Fruit fly (Drosophila melanogaster) whole organism, embryonic: ENCODE data around the gene ETHR.

ENCODE experiments used
- Atf6 ChIP-seq: fragments of 200-800 bp; sonication (Bioruptor generic); IDR thresholded peaks from 2 replicates; pipeline ENCODE4 v1.3.6; 2022; ENCODE audit warnings: missing biosample characterization, missing genetic modification characterization
- C15 ChIP-seq: fragments of 200-800 bp; sonication (Bioruptor generic); IDR thresholded peaks from 3 replicates; pipeline ENCODE4 v1.3.6; 2022; ENCODE audit warnings: missing biosample characterization, missing genetic modification characterization
- CG12219 ChIP-seq: fragments of 200-800 bp; sonication (Bioruptor generic); optimal IDR thresholded peaks from 3 replicates; lab custom pipeline; 2018; ENCODE audit warnings: missing biosample characterization, mild to moderate bottlenecking, missing genetic modification characterization
- CG16779 ChIP-seq: fragments of 200-800 bp; sonication (Bioruptor generic); IDR thresholded peaks from 2 replicates; pipeline ENCODE4 v1.3.6; 2022; ENCODE audit warnings: missing biosample characterization, missing genetic modification characterization
- CG17328 ChIP-seq: fragments of 200-800 bp; sonication (Bioruptor generic); IDR thresholded peaks from 2 replicates; pipeline ENCODE4 v1.3.6; 2022; ENCODE audit warnings: missing biosample characterization, missing genetic modification characterization
- CG17359 ChIP-seq: fragments of 200-800 bp; sonication (Bioruptor generic); optimal IDR thresholded peaks from 3 replicates; lab custom pipeline; 2018; ENCODE audit warnings: missing biosample characterization, mild to moderate bottlenecking, missing genetic modification characterization, moderate library complexity
- CG17385 ChIP-seq: fragments of 200-800 bp; sonication (Bioruptor generic); optimal IDR thresholded peaks from 3 replicates; lab custom pipeline; 2018; ENCODE audit warnings: missing biosample characterization, mild to moderate bottlenecking, missing genetic modification characterization
- CG17568 ChIP-seq: fragments of 200-800 bp; sonication (Bioruptor generic); optimal IDR thresholded peaks from 2 replicates; lab custom pipeline; 2018; ENCODE audit warnings: missing biosample characterization, mild to moderate bottlenecking, missing genetic modification characterization, moderate library complexity
- CG17829 ChIP-seq: fragments of 200-800 bp; optimal IDR thresholded peaks from 2 replicates; lab custom pipeline; 2019; ENCODE audit warnings: missing biosample characterization, mild to moderate bottlenecking, missing genetic modification characterization, moderate library complexity
- CG18011 ChIP-seq: fragments of 200-800 bp; sonication (Bioruptor generic); optimal IDR thresholded peaks from 2 replicates; lab custom pipeline; 2017; ENCODE audit warnings: missing biosample characterization, missing genetic modification characterization, mild to moderate bottlenecking, moderate library complexity, missing genotype
- CG2120 ChIP-seq: fragments of 200-800 bp; sonication (Bioruptor generic); optimal IDR thresholded peaks from 3 replicates; lab custom pipeline; 2016; ENCODE audit warnings: missing biosample characterization, missing genetic modification characterization
- CG2678 ChIP-seq: fragments of 200-800 bp; sonication (Bioruptor generic); optimal IDR thresholded peaks from 3 replicates; lab custom pipeline; 2019; ENCODE audit warnings: missing biosample characterization, mild to moderate bottlenecking, missing genetic modification characterization, moderate library complexity
- CG5953 ChIP-seq: fragments of 200-800 bp; sonication (Bioruptor generic); IDR thresholded peaks from 2 replicates; pipeline ENCODE4 v1.3.6; 2022; ENCODE audit warnings: missing biosample characterization, missing genetic modification characterization
- CG7271 ChIP-seq: fragments of 200-800 bp; sonication (Bioruptor generic); optimal IDR thresholded peaks from 2 replicates; lab custom pipeline; 2018; ENCODE audit warnings: missing biosample characterization, mild to moderate bottlenecking, missing genetic modification characterization, moderate library complexity
- CG7745 ChIP-seq: fragments of 200-800 bp; sonication (Bioruptor generic); optimal IDR thresholded peaks from 2 replicates; lab custom pipeline; 2018; ENCODE audit warnings: missing biosample characterization, mild to moderate bottlenecking, missing genetic modification characterization, moderate library complexity
- CG7928 ChIP-seq: fragments of 200-800 bp; sonication (Bioruptor generic); optimal IDR thresholded peaks from 2 replicates; lab custom pipeline; 2017; ENCODE audit warnings: missing biosample characterization, mild to moderate bottlenecking, missing genetic modification characterization
- CG8290 ChIP-seq, 3 experiments: fragments of 200-800 bp; sonication (Bioruptor generic); optimal IDR thresholded peaks; 2 replicates each; lab custom pipeline; 2016 to 2019; ENCODE audit warnings: missing biosample characterization in 3 of 3, missing genetic modification characterization in 3 of 3, mild to moderate bottlenecking in 2 of 3, moderate library complexity in 1 of 3
- Camta ChIP-seq: fragments of 200-800 bp; sonication (Bioruptor generic); optimal IDR thresholded peaks from 2 replicates; lab custom pipeline; 2016; ENCODE audit warnings: missing biosample characterization, missing genetic modification characterization
- Dip2 ChIP-seq: fragments of 200-800 bp; sonication (Bioruptor generic); IDR thresholded peaks from 2 replicates; pipeline ENCODE4 v1.3.6; 2022; ENCODE audit warnings: missing biosample characterization, missing genetic modification characterization
- Ets65A ChIP-seq: fragments of 200-800 bp; sonication (Bioruptor generic); peaks from one replicate; lab custom pipeline; 2016; ENCODE audit warnings: missing biosample characterization, missing genetic modification characterization
- GATAe ChIP-seq: fragments of 200-800 bp; sonication (Bioruptor generic); conservative IDR thresholded peaks from 2 replicates; pipeline ENCODE4 v1.3.6; 2022; ENCODE audit warnings: missing biosample characterization, missing genetic modification characterization
- Hmx ChIP-seq: fragments of 200-800 bp; sonication (Bioruptor generic); optimal IDR thresholded peaks from 2 replicates; lab custom pipeline; 2016; ENCODE audit warnings: missing biosample characterization, missing genetic modification characterization
- Lpt ChIP-seq: fragments of >200 bp; optimal IDR thresholded peaks from 2 replicates; lab custom pipeline; 2018; ENCODE audit warnings: missing biosample characterization, missing genetic modification characterization
- MESR4 ChIP-seq: fragments of 200-800 bp; sonication (Bioruptor generic); optimal IDR thresholded peaks from 2 replicates; lab custom pipeline; 2018; ENCODE audit warnings: missing biosample characterization, mild to moderate bottlenecking, missing genetic modification characterization, moderate library complexity
- Mes4 ChIP-seq: fragments of 200-800 bp; sonication (Bioruptor generic); optimal IDR thresholded peaks from 2 replicates; lab custom pipeline; 2016; ENCODE audit warnings: missing biosample characterization, missing genetic modification characterization
- Mrtf ChIP-seq: fragments of 200-800 bp; sonication (Bioruptor generic); IDR thresholded peaks from 3 replicates; pipeline ENCODE4 v1.3.6; 2022; ENCODE audit warnings: missing biosample characterization, missing genetic modification characterization
- NC2α ChIP-seq: fragments of 200-800 bp; sonication (Bioruptor generic); optimal IDR thresholded peaks from 2 replicates; lab custom pipeline; 2016; ENCODE audit warnings: missing biosample characterization, missing genetic modification characterization
- Ptx1 ChIP-seq: fragments of 200-800 bp; sonication (Bioruptor generic); IDR thresholded peaks from 2 replicates; pipeline ENCODE4 v1.3.6; 2022; ENCODE audit warnings: missing biosample characterization, missing genetic modification characterization
- Rfx ChIP-seq: fragments of 200-800 bp; sonication (Bioruptor generic); IDR thresholded peaks from 2 replicates; pipeline ENCODE4 v1.3.6; 2022; ENCODE audit warnings: missing biosample characterization, missing genetic modification characterization
- amos ChIP-seq: fragments of 200-800 bp; sonication (Bioruptor generic); IDR thresholded peaks from 2 replicates; pipeline ENCODE4 v1.3.6; 2022; ENCODE audit warnings: missing biosample characterization, missing genetic modification characterization; ENCODE audit not compliant: partially characterized antibody
- ara ChIP-seq: fragments of 200-800 bp; sonication (Bioruptor generic); IDR thresholded peaks from 2 replicates; pipeline ENCODE4 v1.3.6; 2022; ENCODE audit warnings: missing biosample characterization, missing genetic modification characterization
- btn ChIP-seq: fragments of 200-800 bp; sonication (Bioruptor generic); optimal IDR thresholded peaks from 2 replicates; lab custom pipeline; 2016; ENCODE audit warnings: missing biosample characterization, missing genetic modification characterization
- chinmo ChIP-seq: fragments of 200-800 bp; sonication (Bioruptor generic); IDR thresholded peaks from 4 replicates; pipeline ENCODE4 v1.3.6; 2022; ENCODE audit warnings: missing biosample characterization, missing genetic modification characterization; ENCODE audit not compliant: partially characterized antibody
- croc ChIP-seq: fragments of 200-800 bp; sonication (Bioruptor generic); conservative IDR thresholded peaks from 3 replicates; pipeline ENCODE4 v1.3.6; 2022; ENCODE audit warnings: missing biosample characterization, missing genetic modification characterization
- dpn ChIP-seq, 2 experiments: fragments of 200-800 bp; sonication (Bioruptor generic); optimal IDR thresholded peaks; 3 replicates each; lab custom pipeline; 2016; ENCODE audit warnings: missing biosample characterization in 2 of 2, missing genetic modification characterization in 2 of 2
- en ChIP-seq: fragments of 200-800 bp; sonication (Bioruptor generic); optimal IDR thresholded peaks from 2 replicates; lab custom pipeline; 2016; ENCODE audit warnings: missing biosample characterization, missing genetic modification characterization
- fd102C ChIP-seq: fragments of 200-800 bp; sonication (Bioruptor generic); optimal IDR thresholded peaks from 2 replicates; lab custom pipeline; 2018; ENCODE audit warnings: missing biosample characterization, mild to moderate bottlenecking, missing genetic modification characterization, moderate library complexity
- fu2 ChIP-seq: fragments of 200-800 bp; sonication (Bioruptor generic); optimal IDR thresholded peaks from 2 replicates; lab custom pipeline; 2016; ENCODE audit warnings: missing biosample characterization, missing genetic modification characterization
- lmd ChIP-seq: fragments of 200-800 bp; sonication (Bioruptor generic); IDR thresholded peaks from 2 replicates; pipeline ENCODE4 v1.3.6; 2022; ENCODE audit warnings: missing biosample characterization, missing genetic modification characterization
- org-1 ChIP-seq: fragments of 200-800 bp; sonication (Bioruptor generic); optimal IDR thresholded peaks from 2 replicates; lab custom pipeline; 2017; ENCODE audit warnings: missing biosample characterization, missing genetic modification characterization
- pnt ChIP-seq: fragments of 200-800 bp; sonication (Bioruptor generic); optimal IDR thresholded peaks from 3 replicates; lab custom pipeline; 2016; ENCODE audit warnings: missing biosample characterization, missing genetic modification characterization
- pros ChIP-seq: fragments of 200-800 bp; sonication (Bioruptor generic); optimal IDR thresholded peaks from 3 replicates; lab custom pipeline; 2019; ENCODE audit warnings: missing biosample characterization, mild to moderate bottlenecking, missing genetic modification characterization, moderate library complexity
- scrt ChIP-seq: fragments of 200-800 bp; sonication (Bioruptor generic); optimal IDR thresholded peaks from 2 replicates; lab custom pipeline; 2018; ENCODE audit warnings: missing biosample characterization, mild to moderate bottlenecking, missing genetic modification characterization, moderate library complexity
- sisA ChIP-seq: fragments of 200-800 bp; sonication (Bioruptor generic); IDR thresholded peaks from 2 replicates; pipeline ENCODE4 v1.3.6; 2022; ENCODE audit warnings: missing biosample characterization, missing genetic modification characterization
- slou ChIP-seq: fragments of 200-800 bp; sonication (Bioruptor generic); optimal IDR thresholded peaks from 3 replicates; lab custom pipeline; 2016; ENCODE audit warnings: missing biosample characterization, missing genetic modification characterization
- ttk ChIP-seq: fragments of 200-800 bp; sonication (Bioruptor generic); IDR thresholded peaks from 2 replicates; pipeline ENCODE4 v2.1.2; 2022; ENCODE audit warnings: missing biosample characterization, missing genetic modification characterization
- tup ChIP-seq: fragments of 200-800 bp; sonication (Bioruptor generic); optimal IDR thresholded peaks from 2 replicates; lab custom pipeline; 2016; ENCODE audit warnings: missing biosample characterization, mild to moderate bottlenecking, missing genetic modification characterization, moderate library complexity
- tx ChIP-seq: fragments of 200-800 bp; sonication (Bioruptor generic); optimal IDR thresholded peaks from 2 replicates; lab custom pipeline; 2016; ENCODE audit warnings: missing biosample characterization, missing genetic modification characterization
- wek ChIP-seq: fragments of 200-800 bp; sonication (Bioruptor generic); optimal IDR thresholded peaks from 3 replicates; lab custom pipeline; 2018; ENCODE audit warnings: missing biosample characterization, mild to moderate bottlenecking, missing genetic modification characterization, moderate library complexity

Gene ETHR

DNA sequence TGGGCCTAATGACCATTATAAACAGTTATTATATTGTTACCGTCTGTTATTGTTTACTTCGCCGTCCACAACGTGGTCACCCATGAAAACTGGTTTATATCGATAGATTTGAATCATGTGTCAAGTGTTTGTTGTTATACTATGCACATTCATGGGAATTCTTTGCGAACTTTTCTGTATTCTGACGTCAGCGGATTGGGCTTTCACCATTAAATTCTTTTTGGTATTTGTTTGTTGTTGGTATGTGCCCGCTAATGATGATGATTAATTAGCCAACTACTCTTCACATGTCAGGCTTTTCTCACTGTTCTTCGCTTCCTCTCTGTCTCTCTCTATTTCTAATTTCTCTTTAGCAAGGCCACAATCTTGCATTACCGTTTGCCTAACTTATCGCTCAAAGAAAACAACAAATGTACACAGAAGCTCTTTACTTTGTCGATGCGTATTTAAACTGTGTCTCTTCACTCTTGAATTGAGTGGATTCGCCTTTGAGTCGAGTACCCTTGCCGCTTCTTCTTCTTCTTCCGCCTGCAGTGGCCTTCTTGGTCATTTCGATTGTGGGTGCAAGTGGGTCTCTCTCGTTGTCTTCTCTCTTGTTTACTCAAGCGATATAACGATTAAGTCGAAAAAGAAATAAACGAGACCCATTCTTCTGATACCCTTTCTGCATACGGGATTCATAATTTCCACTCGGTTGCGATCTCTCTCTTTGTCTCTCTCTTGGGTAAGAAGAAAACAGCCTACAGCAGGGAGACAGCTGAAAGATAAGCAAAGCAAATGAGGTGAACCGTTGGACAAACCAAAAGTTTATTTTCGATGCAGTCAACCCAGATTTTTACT is 42.9 kb upstream of the ETHR start (continued):
- no peak for TF ChIP-seq dpn (GFP tag; optimal IDR thresholded peaks at IDR 0.05; lab: Kevin White, UChicago)
- TF ChIP-seq Mrtf (GFP tag; lab: Robert Waterston, UW), result no peak
- TF ChIP-seq Dip2 (GFP tag; lab: Robert Waterston, UW), result no peak
- no peak for TF ChIP-seq CG16779
- peak; percentile 9 for TF ChIP-seq Mes4
- TF ChIP-seq CG17359 (tag; lab: Kevin White, UChicago), result peak; percentile 76
- TF ChIP-seq wek, result peak; percentile 97
- TF ChIP-seq ara, result peak; percentile 76
- TF ChIP-seq C15, result no peak
- no peak for TF ChIP-seq CG8290 (GFP tag; optimal IDR thresholded peaks at IDR 0.05; lab: Kevin White, UChicago)
- peak in 1 of 2 experiments; percentile 97 for TF ChIP-seq CG8290 (tag; optimal IDR thresholded peaks at IDR 0.05; lab: Kevin White, UChicago)
- peak; percentile 73 for TF ChIP-seq CG7745 (tag; lab: Kevin White, UChicago)
- no peak for TF ChIP-seq CG2120
- peak; percentile 93 for TF ChIP-seq CG17568
- peak; percentile 22; the same call in 1 of the 2 replicates for TF ChIP-seq ttk (GFP tag; lab: Robert Waterston, UW)
- TF ChIP-seq CG7928, result no peak
- TF ChIP-seq GATAe (GFP tag; lab: Robert Waterston, UW), result no peak
- peak; percentile 18; the same call in 1 of the 2 replicates for TF ChIP-seq CG17328 (GFP tag; lab: Robert Waterston, UW)
- no peak; the same call in 1 of the 2 replicates for TF ChIP-seq Rfx (GFP tag; lab: Robert Waterston, UW)
- TF ChIP-seq croc (GFP tag; lab: Robert Waterston, UW), result no peak
- TF ChIP-seq Atf6, result peak; percentile 22; the same call in 1 of the 2 replicates
- TF ChIP-seq pros, result peak; percentile 92
- no peak for TF ChIP-seq scrt (GFP tag; lab: Kevin White, UChicago)
- no peak for TF ChIP-seq en (GFP tag; lab: Kevin White, UChicago)
- TF ChIP-seq btn (GFP tag; lab: Kevin White, UChicago), result no peak
- peak; percentile 6 for TF ChIP-seq CG17829
- TF ChIP-seq CG18011 (GFP tag; lab: Kevin White, UChicago), result no peak
- peak; percentile 12; the same call in 1 of the 2 replicates for TF ChIP-seq amos (GFP tag; lab: Robert Waterston, UW)
- no peak for TF ChIP-seq MESR4 (GFP tag; lab: Kevin White, UChicago)
- no peak for TF ChIP-seq org-1
- TF ChIP-seq Hmx, result no peak
- TF ChIP-seq CG17385 (GFP tag; lab: Kevin White, UChicago), result peak; percentile 90
- no peak for TF ChIP-seq pnt
- no peak for TF ChIP-seq Ptx1 (GFP tag; lab: Robert Waterston, UW)
- TF ChIP-seq Lpt, result no peak
- no peak for TF ChIP-seq fu2 (GFP tag; lab: Kevin White, UChicago)
- no peak for TF ChIP-seq Ets65A (GFP tag; lab: Kevin White, UChicago)
- no peak for TF ChIP-seq fd102C
- no peak for TF ChIP-seq Camta (GFP tag; lab: Kevin White, UChicago)
- peak; percentile 98 for TF ChIP-seq chinmo
- TF ChIP-seq slou (GFP tag; lab: Kevin White, UChicago), result no peak
- TF ChIP-seq tx (GFP tag; lab: Kevin White, UChicago), result no peak
- peak; percentile 69 for TF ChIP-seq CG12219 (GFP tag; lab: Kevin White, UChicago)
- TF ChIP-seq CG7271 (tag; lab: Kevin White, UChicago), result no peak
- no peak for TF ChIP-seq lmd (GFP tag; lab: Robert Waterston, UW)
- no peak for TF ChIP-seq NC2α (GFP tag; lab: Kevin White, UChicago)
- TF ChIP-seq tup (GFP tag; lab: Kevin White, UChicago), result no peak
- TF ChIP-seq CG5953 (GFP tag; lab: Robert Waterston, UW), result peak; percentile 48; the same call in 1 of the 2 replicates
- peak; percentile 1 for TF ChIP-seq CG2678 (tag; lab: Kevin White, UChicago)
- TF ChIP-seq sisA, result no peak
